Worm (Caenorhabditis elegans): ENCODE data around the gene unc-9.

The unc-9 gene

ce11 chrX:13242231-13242630 lies 40.7 kb downstream of the unc-9 start, which contains the start of gene K08H2.5:
TSS of gene K08H2.5 (minus strand) at chrX:13242331.
- TF ChIP-seq F37D6.2 (tag; optimal IDR thresholded peaks at IDR 0.05) (no peak), lin-1 (GFP tag; IDR thresholded peaks at IDR 0.05) (no peak), gei-8 (GFP tag; optimal IDR thresholded peaks at IDR 0.05) (no peak), zfp-3 (GFP tag; conservative IDR thresholded peaks at IDR 0.05) (no peak), madf-5 (GFP tag; IDR thresholded peaks at IDR 0.05) (no peak), aly-2 (tag; optimal IDR thresholded peaks at IDR 0.05) (no peak), dmd-9 (GFP tag; IDR thresholded peaks at IDR 0.05) (no peak), F26F4.8 (GFP tag; conservative IDR thresholded peaks at IDR 0.05) (no peak), ces-1 (GFP tag; optimal IDR thresholded peaks at IDR 0.05) (no peak), hlh-11 (tag; optimal IDR thresholded peaks at IDR 0.05) (no peak), hif-1 (tag; optimal IDR thresholded peaks at IDR 0.05) (no peak), D1046.2 (GFP tag; IDR thresholded peaks at IDR 0.05) (no peak), set-16 (GFP tag; IDR thresholded peaks at IDR 0.05) (no peak), ceh-28 (tag; optimal IDR thresholded peaks at IDR 0.05) (no peak), arid-1 (GFP tag; conservative IDR thresholded peaks at IDR 0.05) (no peak), sdz-12 (GFP tag; optimal IDR thresholded peaks at IDR 0.05) (no peak), unc-39 (tag; optimal IDR thresholded peaks at IDR 0.05) (no peak)

DNA sequence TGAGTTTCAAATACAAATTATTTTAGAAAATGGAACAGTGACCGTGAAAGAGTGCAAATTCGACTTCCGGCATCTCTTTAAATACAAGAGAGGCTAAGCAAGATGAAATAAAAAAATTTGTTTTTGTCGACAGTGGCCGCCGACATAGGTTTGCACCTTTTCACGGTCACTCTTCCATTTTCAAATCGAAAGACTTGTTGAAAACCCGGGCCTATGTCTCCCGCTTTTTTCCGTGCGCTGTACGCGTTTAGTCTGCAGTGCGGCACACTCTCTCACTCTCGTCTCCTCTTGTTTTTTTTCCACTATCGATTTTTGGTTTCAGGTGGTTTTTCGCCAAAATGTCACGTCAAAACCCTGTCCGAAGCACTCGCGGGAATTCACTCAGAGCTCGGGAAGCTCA lies 43.5 kb downstream of the unc-9 start, which contains the start of gene hpl-1:
hpl-1 (plus strand) TSS at position 301 of the 400 bp plus-strand sequence.
- TF ChIP-seq ceh-20 (GFP tag; IDR thresholded peaks at IDR 0.05) = no peak

ce11 chrX:13246668-13247358 lies 45.2 kb downstream of the unc-9 start:
- TF ChIP-seq F10B5.3 (tag; optimal IDR thresholded peaks at IDR 0.05) = no peak
- no peak for TF ChIP-seq lin-1 (GFP tag; IDR thresholded peaks at IDR 0.05)
- no peak for TF ChIP-seq nhr-77 (tag; optimal IDR thresholded peaks at IDR 0.05)
- peak in 1 of 2 experiments; percentile 45 for TF ChIP-seq mdl-1 (tag; optimal IDR thresholded peaks at IDR 0.05)
- no peak for TF ChIP-seq lin-15B (tag; optimal IDR thresholded peaks at IDR 0.05)
- TF ChIP-seq lim-7 (GFP tag; IDR thresholded peaks at IDR 0.05) = no peak
- TF ChIP-seq zag-1 (tag; optimal IDR thresholded peaks at IDR 0.05) = no peak
- TF ChIP-seq R02D3.7 (tag; optimal IDR thresholded peaks at IDR 0.05) = no peak
- TF ChIP-seq mes-2 (tag; optimal IDR thresholded peaks at IDR 0.05; ENCODE audit: poor library complexity, severe bottlenecking) = no peak
- TF ChIP-seq pha-4 (GFP tag; IDR thresholded peaks at IDR 0.05) = no peak
- no peak for TF ChIP-seq pha-4 (tag; optimal IDR thresholded peaks at IDR 0.05)
- no peak for TF ChIP-seq ceh-62 (tag; optimal IDR thresholded peaks at IDR 0.05)
- TF ChIP-seq hmg-1.1 (GFP tag; IDR thresholded peaks at IDR 0.05) = no peak
- no peak for TF ChIP-seq lin-39 (tag; optimal IDR thresholded peaks at IDR 0.05)
- TF ChIP-seq daf-16 (GFP tag; optimal IDR thresholded peaks at IDR 0.05) = no peak
- no peak for TF ChIP-seq daf-16 (tag; optimal IDR thresholded peaks at IDR 0.05)
- no peak for TF ChIP-seq nhr-76 (tag; optimal IDR thresholded peaks at IDR 0.05)
- TF ChIP-seq daf-19 (GFP tag; conservative IDR thresholded peaks at IDR 0.05) = no peak
- TF ChIP-seq spr-3 (GFP tag; optimal IDR thresholded peaks at IDR 0.05) = no peak
- no peak for TF ChIP-seq dmd-9 (GFP tag; IDR thresholded peaks at IDR 0.05)
- TF ChIP-seq hlh-11 (tag; optimal IDR thresholded peaks at IDR 0.05) = peak; percentile 33
- no peak for TF ChIP-seq unc-130 (GFP tag; optimal IDR thresholded peaks at IDR 0.05)
- TF ChIP-seq T26A8.4 (GFP tag; IDR thresholded peaks at IDR 0.05) = no peak
- TF ChIP-seq lsy-2 (tag; optimal IDR thresholded peaks at IDR 0.05) = no peak
- TF ChIP-seq Y105C5A.15 (GFP tag; IDR thresholded peaks at IDR 0.05) = no peak
- TF ChIP-seq dpl-1 (GFP tag; optimal IDR thresholded peaks at IDR 0.05) = no peak
- no peak for TF ChIP-seq fos-1 (tag; optimal IDR thresholded peaks at IDR 0.05)
- TF ChIP-seq dve-1 (tag; optimal IDR thresholded peaks at IDR 0.05; ENCODE audit: insufficient read depth) = peak; percentile 67
- peak; percentile 85 for TF ChIP-seq ces-1 (GFP tag; optimal IDR thresholded peaks at IDR 0.05)
- peak; percentile 82 for TF ChIP-seq nhr-28 (tag; optimal IDR thresholded peaks at IDR 0.05)
- no peak for TF ChIP-seq aly-2 (tag; optimal IDR thresholded peaks at IDR 0.05)
- TF ChIP-seq nhr-42 (GFP tag; IDR thresholded peaks at IDR 0.05) = no peak
- no peak for TF ChIP-seq mxl-2 (GFP tag; conservative IDR thresholded peaks at IDR 0.05)
- no peak for TF ChIP-seq unc-39 (tag; optimal IDR thresholded peaks at IDR 0.05)
- no peak for TF ChIP-seq madf-9 (GFP tag; conservative IDR thresholded peaks at IDR 0.05)

Measured in whole organism, L4 larva.